Fruit fly (Drosophila melanogaster) whole organism: ENCODE results near the gene CG1208.

ENCODE experiments used
- EcR ChIP-seq, 2 experiments: fragments of >200 bp; optimal IDR thresholded peaks; 2 replicates each; lab custom pipeline; 2017; ENCODE audit warnings: missing biosample characterization in 2 of 2, missing genetic modification characterization in 2 of 2, missing genetic modification reagents in 2 of 2
- psq ChIP-seq: fragments of >200 bp; optimal IDR thresholded peaks from 2 replicates; lab custom pipeline; 2017

dm6 chr3R:5791497-5791896 lies 39.9 kb upstream of the CG1208 start, which contains the start of gene Hpf1:
- no peak for TF ChIP-seq EcR (GFP tag; optimal IDR thresholded peaks at IDR 0.05; lab: Kevin White, UChicago)
- no peak for TF ChIP-seq psq
